Worm (Caenorhabditis elegans) whole organism, mixed stage, embryonic: Measurements from ENCODE around the gene his-71.
A peak's percentile ranks its signal among the peaks of the same experiment; 100 is the strongest.

Source experiments
- M03D4.4 ChIP-seq: sonication (generic microtip); optimal IDR thresholded peaks from 2 replicates; lab custom pipeline; 2017; ENCODE audit warnings: mild to moderate bottlenecking, missing genetic modification characterization, missing compliant biosample characterization
- bed-3 ChIP-seq: fragments of 200-800 bp; sonication (Bioruptor generic); optimal IDR thresholded peaks from 3 replicates; lab custom pipeline; 2018; ENCODE audit warnings: mild to moderate bottlenecking, missing genetic modification characterization, moderate library complexity, missing compliant biosample characterization
- blmp-1 ChIP-seq: fragments of 150-350 bp; optimal IDR thresholded peaks from 2 replicates; lab custom pipeline; 2014; ENCODE audit warnings: missing biosample characterization, missing genetic modification characterization
- ceh-43 ChIP-seq: fragments of 200-800 bp; sonication (Bioruptor generic); optimal IDR thresholded peaks from 2 replicates; lab custom pipeline; 2018; ENCODE audit warnings: mild to moderate bottlenecking, missing genetic modification characterization, moderate library complexity, missing compliant biosample characterization
- ceh-83 ChIP-seq: fragments of 200-800 bp; sonication (Bioruptor generic); optimal IDR thresholded peaks from 2 replicates; lab custom pipeline; 2018; ENCODE audit warnings: mild to moderate bottlenecking, missing genetic modification characterization, missing compliant biosample characterization
- cnd-1 ChIP-seq: fragments of 200-800 bp; sonication (Bioruptor generic); optimal IDR thresholded peaks from 2 replicates; lab custom pipeline; 2018; ENCODE audit warnings: mild to moderate bottlenecking, missing genetic modification characterization, missing compliant biosample characterization
- drap-1 ChIP-seq: fragments of 200-800 bp; sonication (Bioruptor generic); optimal IDR thresholded peaks from 3 replicates; lab custom pipeline; 2018; ENCODE audit warnings: mild to moderate bottlenecking, missing genetic modification characterization, missing compliant biosample characterization
- elt-1 ChIP-seq: sonication (generic microtip); optimal IDR thresholded peaks from 2 replicates; lab custom pipeline; 2017; ENCODE audit warnings: missing genetic modification characterization, mild to moderate bottlenecking, missing compliant biosample characterization, antibody characterized with exemption, moderate library complexity, borderline replicate concordance; ENCODE audit not compliant: insufficient read depth
- elt-3 ChIP-seq: fragments of 150-350 bp; optimal IDR thresholded peaks from 2 replicates; lab custom pipeline; 2014; ENCODE audit warnings: missing biosample characterization, missing genetic modification characterization
- flh-1 ChIP-seq: fragments of 200-800 bp; sonication (Bioruptor generic); optimal IDR thresholded peaks from 2 replicates; lab custom pipeline; 2018; ENCODE audit warnings: mild to moderate bottlenecking, missing genetic modification characterization, moderate library complexity, missing compliant biosample characterization
- ham-2 ChIP-seq: fragments of 200-800 bp; sonication (Bioruptor generic); optimal IDR thresholded peaks from 2 replicates; lab custom pipeline; 2018; ENCODE audit warnings: mild to moderate bottlenecking, missing genetic modification characterization, missing compliant biosample characterization
- hlh-1 ChIP-seq: fragments of 150-350 bp; optimal IDR thresholded peaks from 2 replicates; lab custom pipeline; 2014; ENCODE audit warnings: missing biosample characterization, missing genetic modification reagents, missing genetic modification characterization
- lin-13 ChIP-seq: fragments of 150-350 bp; optimal IDR thresholded peaks from 2 replicates; lab custom pipeline; 2014; ENCODE audit warnings: missing biosample characterization, missing genetic modification characterization
- lin-32 ChIP-seq: fragments of 200-800 bp; sonication (Bioruptor generic); optimal IDR thresholded peaks from 2 replicates; lab custom pipeline; 2018; ENCODE audit warnings: mild to moderate bottlenecking, missing genetic modification characterization, missing compliant biosample characterization
- lsy-2 ChIP-seq: fragments of 150-350 bp; optimal IDR thresholded peaks from 2 replicates; lab custom pipeline; 2014; ENCODE audit warnings: missing biosample characterization, missing genetic modification characterization
- mep-1 ChIP-seq: fragments of 150-350 bp; optimal IDR thresholded peaks from 2 replicates; lab custom pipeline; 2017; ENCODE audit warnings: missing biosample characterization, missing genetic modification reagents, missing genetic modification characterization, inconsistent platforms
- mls-2 ChIP-seq: sonication (generic microtip); optimal IDR thresholded peaks from 2 replicates; lab custom pipeline; 2016; ENCODE audit warnings: mild to moderate bottlenecking, missing genetic modification characterization, moderate library complexity, missing compliant biosample characterization
- nhr-12 ChIP-seq: fragments of 150-350 bp; optimal IDR thresholded peaks from 2 replicates; lab custom pipeline; 2014; ENCODE audit warnings: missing biosample characterization, missing genetic modification characterization
- nhr-2 ChIP-seq: fragments of 150-350 bp; optimal IDR thresholded peaks from 2 replicates; lab custom pipeline; 2014; ENCODE audit warnings: missing biosample characterization, missing genetic modification characterization
- nhr-237 ChIP-seq: fragments of 150-350 bp; optimal IDR thresholded peaks from 2 replicates; lab custom pipeline; 2014; ENCODE audit warnings: missing biosample characterization, missing genetic modification characterization
- nhr-28 ChIP-seq: fragments of 150-350 bp; optimal IDR thresholded peaks from 2 replicates; lab custom pipeline; 2014; ENCODE audit warnings: missing biosample characterization, missing genetic modification characterization
- nhr-76 ChIP-seq: sonication (generic microtip); optimal IDR thresholded peaks from 2 replicates; lab custom pipeline; 2017; ENCODE audit warnings: missing biosample characterization, missing genetic modification characterization
- pha-4 ChIP-seq: fragments of 150-350 bp; optimal IDR thresholded peaks from 2 replicates; lab custom pipeline; 2018; ENCODE audit warnings: missing biosample characterization, missing genetic modification reagents, missing genetic modification characterization
- sem-2 ChIP-seq: fragments of 200-800 bp; sonication (Bioruptor generic); optimal IDR thresholded peaks from 2 replicates; lab custom pipeline; 2018; ENCODE audit warnings: mild to moderate bottlenecking, missing genetic modification characterization, missing compliant biosample characterization
- snpc-4 ChIP-seq: fragments of 150-350 bp; optimal IDR thresholded peaks from 2 replicates; lab custom pipeline; 2014; ENCODE audit warnings: missing biosample characterization, missing genetic modification characterization
- sptf-1 ChIP-seq: sonication (generic microtip); optimal IDR thresholded peaks from 2 replicates; lab custom pipeline; 2017; ENCODE audit warnings: mild to moderate bottlenecking, missing genetic modification characterization, moderate library complexity, missing compliant biosample characterization
- tbx-8 ChIP-seq: fragments of 200-800 bp; sonication (Bioruptor generic); optimal IDR thresholded peaks from 2 replicates; lab custom pipeline; 2018; ENCODE audit warnings: mild to moderate bottlenecking, missing genetic modification characterization, moderate library complexity, missing compliant biosample characterization
- unc-120 ChIP-seq: sonication (generic microtip); optimal IDR thresholded peaks from 2 replicates; lab custom pipeline; 2017; ENCODE audit warnings: missing genetic modification characterization, missing compliant biosample characterization; ENCODE audit not compliant: poor library complexity, severe bottlenecking
- unc-39 ChIP-seq: fragments of 150-350 bp; optimal IDR thresholded peaks from 2 replicates; lab custom pipeline; 2014; ENCODE audit warnings: missing biosample characterization, missing genetic modification characterization
- unc-62 ChIP-seq: fragments of 150-350 bp; optimal IDR thresholded peaks from 2 replicates; lab custom pipeline; 2014; ENCODE audit warnings: missing biosample characterization, missing genetic modification reagents, missing genetic modification characterization
- zip-8 ChIP-seq: fragments of 150-350 bp; optimal IDR thresholded peaks from 2 replicates; lab custom pipeline; 2014; ENCODE audit warnings: missing biosample characterization, missing genetic modification characterization
- ztf-11 ChIP-seq: fragments of 150-350 bp; optimal IDR thresholded peaks from 2 replicates; lab custom pipeline; 2014; ENCODE audit warnings: missing biosample characterization, missing genetic modification characterization

Gene his-71

DNA sequence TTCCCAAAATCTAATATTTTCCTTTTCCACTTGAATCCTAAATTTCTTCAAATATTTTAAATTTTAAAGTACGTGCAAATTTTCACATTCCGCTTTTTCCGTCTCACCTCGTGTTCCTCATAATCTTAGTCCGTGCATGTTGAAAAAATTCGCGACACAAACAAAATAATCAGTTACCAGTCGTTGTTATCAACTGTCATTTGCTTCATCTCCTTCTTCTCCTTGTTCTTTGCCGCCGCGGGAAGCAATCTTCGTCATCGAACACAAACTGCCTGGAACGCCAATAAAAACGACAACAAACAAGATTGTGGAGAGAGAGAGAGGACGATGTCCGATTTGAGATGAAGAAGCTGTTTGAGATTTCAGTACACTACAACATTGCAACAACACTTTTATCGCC, 35.9 kb upstream of the his-71 start, which contains the start of gene C34D10.5:
Gene C34D10.5 (plus strand): TSS at position 269 of the 400 bp plus-strand sequence.
- no peak for TF ChIP-seq nhr-76 (tag; lab: Kevin White, UChicago)
- TF ChIP-seq cnd-1: no peak
- TF ChIP-seq lin-13 (tag; lab: Kevin White, UChicago): no peak
- no peak for TF ChIP-seq mls-2 (tag; lab: Kevin White, UChicago)
- TF ChIP-seq nhr-28 (tag; lab: Kevin White, UChicago): no peak
- TF ChIP-seq unc-62 (GFP tag; lab: Kevin White, UChicago): no peak
- TF ChIP-seq tbx-8 (GFP tag; lab: Kevin White, UChicago): no peak
- TF ChIP-seq sem-2 (GFP tag; lab: Kevin White, UChicago): no peak
- no peak for TF ChIP-seq ceh-43 (GFP tag; lab: Kevin White, UChicago)
- TF ChIP-seq unc-39 (tag; lab: Kevin White, UChicago): no peak
- no peak for TF ChIP-seq pha-4 (tag; lab: Kevin White, UChicago)
- TF ChIP-seq bed-3 (GFP tag; lab: Kevin White, UChicago): no peak
- no peak for TF ChIP-seq blmp-1
- TF ChIP-seq flh-1 (GFP tag; lab: Kevin White, UChicago): no peak
- TF ChIP-seq ham-2: no peak
- no peak for TF ChIP-seq zip-8 (tag; lab: Kevin White, UChicago)
- no peak for TF ChIP-seq sptf-1 (tag; lab: Kevin White, UChicago)
- no peak for TF ChIP-seq hlh-1 (tag; lab: Kevin White, UChicago)

DNA sequence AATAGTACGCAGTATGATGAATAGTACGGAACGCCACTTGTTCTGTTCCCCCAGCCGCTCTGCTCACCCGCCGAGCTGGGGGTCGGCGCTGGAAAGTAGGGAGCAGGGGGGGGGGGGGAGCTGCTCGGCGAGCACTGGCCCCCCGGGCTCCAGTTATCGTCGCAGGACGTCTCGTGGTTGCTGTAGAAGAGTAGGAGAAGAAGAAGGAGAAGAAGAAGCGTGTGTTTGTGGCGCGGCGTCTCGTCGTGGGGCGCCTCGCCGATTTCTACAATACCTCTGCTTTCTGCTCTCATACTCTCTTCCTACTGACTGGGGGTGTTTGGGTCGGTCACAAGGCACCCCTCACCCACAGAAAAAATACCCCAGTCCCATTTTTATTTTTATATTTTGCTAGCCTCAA, 35.4 kb upstream of the his-71 start:
- no peak for TF ChIP-seq flh-1 (GFP tag; lab: Kevin White, UChicago)
- TF ChIP-seq mls-2 (tag; lab: Kevin White, UChicago): peak; percentile 10
- peak; percentile 40 for TF ChIP-seq sptf-1 (tag; lab: Kevin White, UChicago)

DNA sequence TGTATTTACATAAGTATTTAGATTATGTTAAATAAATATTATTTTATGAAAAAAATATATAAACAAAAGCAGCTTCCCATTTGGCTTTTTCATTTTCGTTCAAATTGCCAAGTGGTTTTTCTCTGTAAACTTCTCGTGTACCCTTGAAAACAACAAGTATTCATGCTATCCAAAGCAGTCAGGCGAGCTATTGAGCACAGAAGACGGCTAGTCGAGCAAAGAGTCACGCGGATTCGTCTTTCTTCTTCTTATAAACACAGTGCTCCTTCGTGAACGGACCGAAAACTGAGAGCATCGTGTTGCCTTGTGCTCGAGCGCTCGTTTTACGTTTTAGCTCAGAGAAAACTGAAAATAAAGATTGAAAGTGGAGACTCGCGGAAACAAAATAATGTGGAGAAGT, 34.0 kb upstream of the his-71 start:
- no peak for TF ChIP-seq lin-32 (GFP tag; lab: Kevin White, UChicago)
- TF ChIP-seq mep-1 (tag; lab: Kevin White, UChicago): no peak
- no peak for TF ChIP-seq elt-1
- no peak for TF ChIP-seq nhr-28 (tag; lab: Kevin White, UChicago)
- no peak for TF ChIP-seq ceh-83 (GFP tag; lab: Kevin White, UChicago)
- no peak for TF ChIP-seq M03D4.4 (tag; lab: Kevin White, UChicago)
- TF ChIP-seq nhr-2 (tag; lab: Kevin White, UChicago): no peak
- TF ChIP-seq drap-1 (GFP tag; lab: Kevin White, UChicago): no peak
- no peak for TF ChIP-seq ceh-43 (GFP tag; lab: Kevin White, UChicago)
- no peak for TF ChIP-seq unc-62 (GFP tag; lab: Kevin White, UChicago)
- no peak for TF ChIP-seq unc-39 (tag; lab: Kevin White, UChicago)

DNA sequence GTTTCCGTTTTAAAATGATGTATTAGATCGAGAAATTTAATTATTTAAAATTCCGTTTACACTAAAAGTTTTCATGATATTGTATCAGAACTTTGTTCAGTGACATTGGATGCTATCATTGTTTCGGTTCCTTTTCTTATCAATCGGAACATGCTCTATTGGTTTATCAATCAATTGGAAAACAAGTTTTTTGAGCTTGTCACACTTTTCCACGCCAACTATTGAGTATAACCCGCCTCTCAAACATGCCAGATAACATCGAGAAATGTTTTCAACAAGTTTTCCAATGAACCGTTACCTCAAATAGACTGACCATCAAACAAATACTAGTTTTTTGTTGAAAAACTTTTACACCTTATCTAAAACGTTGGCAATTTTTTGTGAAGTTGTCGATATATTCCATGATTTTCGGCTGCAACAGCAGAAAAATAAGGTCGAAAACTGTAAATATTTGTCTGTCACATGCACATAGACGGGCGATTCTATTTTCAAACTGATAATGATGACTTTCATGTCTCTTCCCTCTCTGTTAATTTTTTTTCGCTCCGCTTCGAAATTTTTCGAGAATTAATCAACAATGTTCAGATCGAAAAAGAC, 32.6 kb upstream of the his-71 start, which contains the start of gene unk-1:
Gene unk-1 (plus strand): TSS at position 577 of the 597 bp plus-strand sequence.
- no peak for TF ChIP-seq zip-8 (tag; lab: Kevin White, UChicago)
- TF ChIP-seq ham-2: no peak
- TF ChIP-seq tbx-8 (GFP tag; lab: Kevin White, UChicago): no peak
- no peak for TF ChIP-seq sem-2 (GFP tag; lab: Kevin White, UChicago)
- TF ChIP-seq ztf-11 (tag; lab: Kevin White, UChicago): no peak
- no peak for TF ChIP-seq lsy-2
- TF ChIP-seq mep-1 (tag; lab: Kevin White, UChicago): no peak
- no peak for TF ChIP-seq lin-13 (tag; lab: Kevin White, UChicago)
- TF ChIP-seq hlh-1 (tag; lab: Kevin White, UChicago): no peak
- TF ChIP-seq nhr-237 (tag; lab: Kevin White, UChicago): no peak
- no peak for TF ChIP-seq nhr-12 (tag; lab: Kevin White, UChicago)
- no peak for TF ChIP-seq unc-120
- no peak for TF ChIP-seq cnd-1
- no peak for TF ChIP-seq elt-3 (tag; lab: Kevin White, UChicago)
- no peak for TF ChIP-seq unc-39 (tag; lab: Kevin White, UChicago)
- TF ChIP-seq snpc-4 (tag; lab: Kevin White, UChicago): no peak
- no peak for TF ChIP-seq lin-32 (GFP tag; lab: Kevin White, UChicago)
- TF ChIP-seq nhr-28 (tag; lab: Kevin White, UChicago): no peak
